Fruit fly (Drosophila melanogaster): ENCODE results near the gene mge.
A peak's percentile ranks its signal among the peaks of the same experiment; 100 is the strongest.

Gene mge

DNA sequence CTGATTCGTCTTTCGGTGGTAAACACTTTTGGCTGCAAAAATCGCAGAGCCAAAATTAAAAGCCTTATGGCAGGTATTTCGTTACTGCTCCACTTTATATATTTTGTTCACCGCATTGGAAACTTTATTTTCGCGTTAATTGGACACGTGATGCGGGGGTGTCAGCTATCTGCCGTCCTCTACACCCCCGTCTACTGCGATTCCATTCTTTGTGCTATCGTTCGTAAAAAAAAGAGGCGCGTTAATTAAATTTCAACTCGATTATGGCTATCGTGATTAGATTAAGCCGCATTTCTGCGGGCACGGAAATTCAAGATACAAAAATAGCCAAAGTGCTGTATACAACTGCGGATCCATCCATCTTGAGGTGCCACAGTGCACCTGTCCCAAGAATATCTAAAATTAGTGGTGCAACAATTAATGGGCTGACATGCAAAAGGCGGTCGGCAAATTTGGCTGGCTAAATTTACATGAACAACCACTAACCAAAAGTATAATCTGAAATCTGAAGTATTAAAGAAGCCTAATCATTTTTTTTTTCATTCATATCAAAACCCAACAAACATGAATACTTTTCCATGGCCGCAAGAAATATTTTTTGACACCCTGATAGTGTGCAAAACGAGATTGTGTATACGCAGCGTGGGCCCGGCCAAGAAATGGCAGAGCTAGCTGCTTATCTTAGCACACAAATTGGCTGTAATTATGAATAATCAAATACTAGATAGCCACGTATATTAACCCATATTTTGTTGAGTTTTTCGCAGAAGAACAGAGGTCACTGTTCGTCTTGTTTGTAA, 20.4 kb upstream of the mge start (continued):
- TF ChIP-seq zfh1 (GFP tag; IDR thresholded peaks at IDR 0.05) (no peak), B-H2 (GFP tag; optimal IDR thresholded peaks at IDR 0.05) (no peak), corto (GFP tag; optimal IDR thresholded peaks at IDR 0.05) (no peak), Oli (tag; optimal IDR thresholded peaks at IDR 0.05) (no peak), row (GFP tag; IDR thresholded peaks at IDR 0.05) (no peak), CG34376 (GFP tag; optimal IDR thresholded peaks at IDR 0.05) (peak; percentile 81), chinmo (GFP tag; IDR thresholded peaks at IDR 0.05; ENCODE audit: partially characterized antibody) (0 out of 4 replicates have a peak, but pooled peaks have one; percentile 37), CG12744 (GFP tag; optimal IDR thresholded peaks at IDR 0.05) (no peak), fd102C (GFP tag; optimal IDR thresholded peaks at IDR 0.05) (no peak), CG33213 (GFP tag; optimal IDR thresholded peaks at IDR 0.05) (no peak), trem (tag; optimal IDR thresholded peaks at IDR 0.05) (no peak), CG9437 (GFP tag; optimal IDR thresholded peaks at IDR 0.05) (no peak), Hr78 (GFP tag; optimal IDR thresholded peaks at IDR 0.05) (no peak), dpn (GFP tag; optimal IDR thresholded peaks at IDR 0.05) (no peak), seq (GFP tag; IDR thresholded peaks at IDR 0.05) (no peak), Atf-2 (GFP tag; optimal IDR thresholded peaks at IDR 0.05) (no peak), HLHmδ (GFP tag; optimal IDR thresholded peaks at IDR 0.05) (no peak), sd (tag; optimal IDR thresholded peaks at IDR 0.05) (peak; percentile 80), Trl (optimal IDR thresholded peaks at IDR 0.05) (no peak), Trl (GFP tag; optimal IDR thresholded peaks at IDR 0.05) (no peak), Vsx1 (GFP tag; optimal IDR thresholded peaks at IDR 0.05) (peak; percentile 10), scrt (GFP tag; optimal IDR thresholded peaks at IDR 0.05) (no peak), BEAF-32 (GFP tag; optimal IDR thresholded peaks at IDR 0.05) (no peak), CG10543 (GFP tag; optimal IDR thresholded peaks at IDR 0.05) (peak; percentile 10), CG7963 (GFP tag; IDR thresholded peaks at IDR 0.05; ENCODE audit: partially characterized antibody) (no peak), CG4424 (GFP tag; optimal IDR thresholded peaks at IDR 0.05) (no peak), salm (tag; optimal IDR thresholded peaks at IDR 0.05) (no peak), odd (GFP tag; optimal IDR thresholded peaks at IDR 0.05) (no peak), CG2678 (tag; optimal IDR thresholded peaks at IDR 0.05) (no peak), CG8290 (GFP tag; optimal IDR thresholded peaks at IDR 0.05) (no peak), CG8290 (tag; optimal IDR thresholded peaks at IDR 0.05) (no peak), CG11085 (GFP tag; IDR thresholded peaks at IDR 0.05) (no peak), CG2129 (GFP tag; IDR thresholded peaks at IDR 0.05; ENCODE audit: partially characterized antibody) (no peak), exex (tag; optimal IDR thresholded peaks at IDR 0.05) (peak; percentile 98), bigmax (GFP tag; optimal IDR thresholded peaks at IDR 0.05) (no peak), grn (GFP tag; optimal IDR thresholded peaks at IDR 0.05) (peak; percentile 85), Dip2 (GFP tag; IDR thresholded peaks at IDR 0.05) (no peak), Jarid2 (GFP tag; optimal IDR thresholded peaks at IDR 0.05) (no peak), CG4854 (GFP tag; optimal IDR thresholded peaks at IDR 0.05) (no peak), danr (GFP tag; IDR thresholded peaks at IDR 0.05) (no peak), Six4 (GFP tag; optimal IDR thresholded peaks at IDR 0.05) (no peak), sens-2 (GFP tag; IDR thresholded peaks at IDR 0.05) (no peak), sug (tag; optimal IDR thresholded peaks at IDR 0.05) (peak; percentile 79), cwo (GFP tag; optimal IDR thresholded peaks at IDR 0.05) (peak; percentile 71), YL-1 (GFP tag; optimal IDR thresholded peaks at IDR 0.05) (no peak), D19B (GFP tag; optimal IDR thresholded peaks at IDR 0.05) (peak; percentile 19)

Measured in whole organism, embryonic.